Worm (Caenorhabditis elegans) whole organism, late embryonic: ENCODE measurements around the gene W09G12.7.

Source experiments
- C08G9.2 ChIP-seq: sonication (generic microtip); optimal IDR thresholded peaks from 2 replicates; lab custom pipeline; 2016; ENCODE audit warnings: mild to moderate bottlenecking, missing genetic modification characterization, moderate library complexity, missing compliant biosample characterization
- K09A11.1 ChIP-seq: sonication (generic microtip); optimal IDR thresholded peaks from 2 replicates; lab custom pipeline; 2017; ENCODE audit warnings: antibody characterized with exemption, mild to moderate bottlenecking, missing genetic modification characterization, missing compliant biosample characterization; ENCODE audit not compliant: insufficient read depth
- T23F11.4 ChIP-seq: fragments of 200-800 bp; sonication (Bioruptor generic); optimal IDR thresholded peaks from 2 replicates; lab custom pipeline; 2018; ENCODE audit warnings: mild to moderate bottlenecking, missing genetic modification characterization, missing compliant biosample characterization
- ahr-1 ChIP-seq: sonication (generic microtip); optimal IDR thresholded peaks from 2 replicates; lab custom pipeline; 2016; ENCODE audit warnings: missing genetic modification characterization, missing compliant biosample characterization
- ama-1 ChIP-seq: fragments of 150-350 bp; optimal IDR thresholded peaks from 2 replicates; lab custom pipeline; 2014
- ceh-14 ChIP-seq: sonication (generic microtip); optimal IDR thresholded peaks from 2 replicates; lab custom pipeline; 2016; ENCODE audit warnings: missing genotype, missing genetic modification characterization, missing compliant biosample characterization
- ceh-18 ChIP-seq: sonication (generic microtip); optimal IDR thresholded peaks from 2 replicates; lab custom pipeline; 2016; ENCODE audit warnings: missing genetic modification characterization, missing compliant biosample characterization
- ceh-2 ChIP-seq: sonication (generic microtip); optimal IDR thresholded peaks from 2 replicates; lab custom pipeline; 2016; ENCODE audit warnings: missing genotype, missing genetic modification characterization, missing compliant biosample characterization
- ceh-22 ChIP-seq: sonication (generic microtip); optimal IDR thresholded peaks from 2 replicates; lab custom pipeline; 2017; ENCODE audit warnings: missing biosample characterization, missing genetic modification characterization
- ceh-31 ChIP-seq: sonication (generic microtip); optimal IDR thresholded peaks from 2 replicates; lab custom pipeline; 2016; ENCODE audit warnings: missing genetic modification characterization, missing compliant biosample characterization
- ceh-45 ChIP-seq: fragments of 200-800 bp; sonication (Bioruptor generic); IDR thresholded peaks from 2 replicates; pipeline ENCODE4 v1.3.6; 2022; ENCODE audit warnings: missing genetic modification reagents, missing genetic modification characterization, missing compliant biosample characterization
- ceh-9 ChIP-seq: sonication (generic microtip); optimal IDR thresholded peaks from 2 replicates; lab custom pipeline; 2016; ENCODE audit warnings: mild to moderate bottlenecking, missing genetic modification characterization, inconsistent platforms, missing compliant biosample characterization
- dmd-4 ChIP-seq: sonication (generic microtip); optimal IDR thresholded peaks from 2 replicates; lab custom pipeline; 2016; ENCODE audit warnings: borderline replicate concordance, missing genetic modification characterization, missing compliant biosample characterization
- dve-1 ChIP-seq: sonication (generic microtip); optimal IDR thresholded peaks from 2 replicates; lab custom pipeline; 2017; ENCODE audit warnings: antibody characterized with exemption, mild to moderate bottlenecking, missing genetic modification characterization, missing compliant biosample characterization
- elt-2 ChIP-seq: sonication (generic microtip); optimal IDR thresholded peaks from 2 replicates; lab custom pipeline; 2016; ENCODE audit warnings: missing genetic modification reagents, missing genetic modification characterization, missing compliant biosample characterization
- elt-4 ChIP-seq: sonication (generic microtip); optimal IDR thresholded peaks from 2 replicates; lab custom pipeline; 2016; ENCODE audit warnings: missing genetic modification characterization, missing compliant biosample characterization
- fax-1 ChIP-seq: sonication (generic microtip); optimal IDR thresholded peaks from 2 replicates; lab custom pipeline; 2016; ENCODE audit warnings: missing genotype, missing genetic modification characterization, missing compliant biosample characterization
- fkh-10 ChIP-seq: fragments of 150-350 bp; optimal IDR thresholded peaks from 2 replicates; lab custom pipeline; 2014; ENCODE audit warnings: missing biosample characterization, missing genetic modification reagents, missing genetic modification characterization
- fkh-6 ChIP-seq: sonication (generic microtip); optimal IDR thresholded peaks from 2 replicates; lab custom pipeline; 2016; ENCODE audit warnings: missing genetic modification characterization, missing compliant biosample characterization
- gmeb-2 ChIP-seq: sonication (generic microtip); optimal IDR thresholded peaks from 2 replicates; lab custom pipeline; 2016; ENCODE audit warnings: missing genetic modification characterization, inconsistent platforms, missing compliant biosample characterization
- hlh-13 ChIP-seq: fragments of 200-800 bp; sonication (Bioruptor generic); optimal IDR thresholded peaks from 2 replicates; lab custom pipeline; 2018; ENCODE audit warnings: mild to moderate bottlenecking, missing genetic modification characterization, missing compliant biosample characterization
- hlh-30 ChIP-seq: sonication (generic microtip); optimal IDR thresholded peaks from 2 replicates; lab custom pipeline; 2017; ENCODE audit warnings: antibody characterized with exemption, missing genetic modification characterization, missing compliant biosample characterization; ENCODE audit not compliant: insufficient read depth
- lin-11 ChIP-seq: fragments of 200-800 bp; sonication (Bioruptor generic); optimal IDR thresholded peaks from 2 replicates; lab custom pipeline; 2018; ENCODE audit warnings: mild to moderate bottlenecking, missing genetic modification characterization, missing compliant biosample characterization
- mec-3 ChIP-seq: sonication (generic microtip); optimal IDR thresholded peaks from 2 replicates; lab custom pipeline; 2016; ENCODE audit warnings: borderline replicate concordance, missing genetic modification characterization, missing compliant biosample characterization
- nfya-1 ChIP-seq: sonication (generic microtip); optimal IDR thresholded peaks from 2 replicates; lab custom pipeline; 2017; ENCODE audit warnings: missing genetic modification characterization, mild to moderate bottlenecking, missing compliant biosample characterization, antibody characterized with exemption, moderate library complexity
- nhr-232 ChIP-seq: sonication (generic microtip); optimal IDR thresholded peaks from 2 replicates; lab custom pipeline; 2016; ENCODE audit warnings: missing genetic modification characterization, missing compliant biosample characterization
- odd-2 ChIP-seq: sonication (generic microtip); optimal IDR thresholded peaks from 2 replicates; lab custom pipeline; 2017; ENCODE audit warnings: antibody characterized with exemption, mild to moderate bottlenecking, missing genetic modification characterization, missing compliant biosample characterization
- pag-3 ChIP-seq: sonication (generic microtip); optimal IDR thresholded peaks from 2 replicates; lab custom pipeline; 2016; ENCODE audit warnings: missing compliant biosample characterization, missing genetic modification characterization, borderline replicate concordance
- pha-4 ChIP-seq: fragments of 150-350 bp; optimal IDR thresholded peaks from 2 replicates; lab custom pipeline; 2018; ENCODE audit warnings: missing biosample characterization, missing genetic modification reagents, missing genetic modification characterization
- pros-1 ChIP-seq: fragments of 150-350 bp; optimal IDR thresholded peaks from 2 replicates; lab custom pipeline; 2014; ENCODE audit warnings: missing biosample characterization, missing genetic modification reagents, missing genetic modification characterization
- sox-2 ChIP-seq: fragments of 200-800 bp; sonication (Bioruptor generic); IDR thresholded peaks from 2 replicates; pipeline ENCODE4 v1.3.6; 2022; ENCODE audit warnings: missing genetic modification reagents, missing genetic modification characterization, missing compliant biosample characterization
- sox-4 ChIP-seq: sonication (generic microtip); optimal IDR thresholded peaks from 2 replicates; lab custom pipeline; 2017; ENCODE audit warnings: mild to moderate bottlenecking, missing genetic modification characterization, inconsistent platforms, missing compliant biosample characterization
- syd-9 ChIP-seq: sonication (generic microtip); optimal IDR thresholded peaks from 2 replicates; lab custom pipeline; 2016; ENCODE audit warnings: mild to moderate bottlenecking, missing genetic modification characterization, moderate library complexity, missing compliant biosample characterization
- tbx-2 ChIP-seq: sonication (generic microtip); optimal IDR thresholded peaks from 2 replicates; lab custom pipeline; 2016; ENCODE audit warnings: missing genetic modification characterization, missing compliant biosample characterization
- ttx-3 ChIP-seq: sonication (generic microtip); optimal IDR thresholded peaks from 2 replicates; lab custom pipeline; 2016; ENCODE audit warnings: missing genetic modification reagents, missing genetic modification characterization, missing compliant biosample characterization
- unc-42 ChIP-seq: sonication (generic microtip); optimal IDR thresholded peaks from 2 replicates; lab custom pipeline; 2016; ENCODE audit warnings: missing genotype, missing genetic modification characterization, missing compliant biosample characterization
- unc-86 ChIP-seq: sonication (generic microtip); optimal IDR thresholded peaks from 2 replicates; lab custom pipeline; 2016; ENCODE audit warnings: missing genetic modification characterization, missing compliant biosample characterization
- zip-5 ChIP-seq: sonication (generic microtip); optimal IDR thresholded peaks from 2 replicates; lab custom pipeline; 2016; ENCODE audit warnings: missing genetic modification characterization, missing compliant biosample characterization

Gene W09G12.7

DNA sequence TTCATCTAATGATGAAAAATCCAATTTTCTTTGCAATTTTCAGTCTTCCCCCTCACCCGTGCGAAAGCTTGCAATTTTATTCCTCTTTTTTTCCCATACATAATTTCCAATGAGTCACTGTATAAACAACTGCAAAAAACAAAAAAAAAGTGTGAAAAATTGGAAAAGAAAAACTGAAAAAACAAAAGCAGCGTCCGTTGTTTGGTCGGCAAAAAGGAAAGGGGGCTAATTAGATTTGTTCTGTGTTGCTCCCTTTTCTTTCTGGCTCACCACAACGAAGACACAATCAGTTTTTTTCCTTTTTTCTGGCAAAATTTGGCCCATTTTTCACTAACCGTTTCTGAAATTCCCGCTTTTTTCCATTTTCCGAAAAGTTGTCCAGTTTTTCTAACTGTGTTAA is 16.5 kb upstream of the W09G12.7 start:
- no peak for TF ChIP-seq ceh-22 (tag; lab: Kevin White, UChicago)
- TF ChIP-seq unc-42 (tag; lab: Kevin White, UChicago), result peak; percentile 89
- no peak for TF ChIP-seq nfya-1 (tag; lab: Kevin White, UChicago)

DNA sequence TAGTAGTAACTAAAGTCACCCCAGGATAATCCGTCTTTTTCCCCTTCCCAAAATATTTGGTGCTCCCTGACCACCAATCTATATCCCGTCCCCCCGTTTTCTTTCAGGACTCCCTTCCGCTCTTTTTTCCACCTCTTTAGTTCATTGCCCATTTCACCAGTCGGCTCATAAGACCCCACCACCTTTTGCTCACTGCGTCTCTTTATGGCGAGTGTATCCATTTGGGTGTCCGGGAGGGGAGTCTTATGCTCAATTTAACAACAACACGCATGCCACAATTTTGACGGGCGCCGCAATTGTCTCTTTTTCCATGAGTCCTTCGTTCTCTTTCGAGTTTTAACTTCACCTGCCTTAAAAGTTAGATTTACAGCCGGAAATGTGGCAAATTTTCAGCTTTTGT is 15.7 kb upstream of the W09G12.7 start:
- TF ChIP-seq tbx-2 (tag; lab: Kevin White, UChicago) (peak; percentile 54), ceh-31 (tag; lab: Kevin White, UChicago) (peak; percentile 82), sox-4 (tag; lab: Kevin White, UChicago) (no peak), ceh-14 (tag; lab: Kevin White, UChicago) (peak; percentile 21), hlh-30 (tag; lab: Kevin White, UChicago) (peak; percentile 34), ceh-18 (tag; lab: Kevin White, UChicago) (peak; percentile 28), elt-4 (tag; lab: Kevin White, UChicago) (no peak), unc-42 (tag; lab: Kevin White, UChicago) (peak; percentile 48)

DNA sequence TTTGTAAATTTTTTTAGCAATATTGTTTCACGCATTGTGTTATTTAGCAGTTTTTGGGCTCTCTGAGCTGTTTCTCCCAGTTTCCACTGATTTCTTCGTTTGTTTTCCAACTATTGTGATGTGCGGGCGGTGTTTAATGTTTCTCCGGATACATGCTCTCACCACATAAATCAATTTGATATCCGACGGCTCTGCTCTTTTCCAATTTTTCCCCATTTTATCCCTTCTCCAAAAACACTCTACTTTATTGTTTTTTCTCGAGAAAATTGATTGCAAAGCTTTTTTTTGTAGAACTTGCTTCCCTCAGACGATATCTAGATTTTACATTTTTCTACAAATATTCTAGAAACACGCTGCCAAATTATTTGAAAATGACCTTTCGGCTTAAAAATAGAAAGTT is 13.3 kb upstream of the W09G12.7 start:
- TF ChIP-seq dve-1 (tag; lab: Kevin White, UChicago), result no peak
- TF ChIP-seq tbx-2 (tag; lab: Kevin White, UChicago), result no peak
- TF ChIP-seq sox-4 (tag; lab: Kevin White, UChicago), result no peak
- TF ChIP-seq ttx-3 (tag; lab: Kevin White, UChicago), result no peak
- TF ChIP-seq C08G9.2 (tag; lab: Kevin White, UChicago), result no peak
- no peak for TF ChIP-seq fkh-6 (tag; lab: Kevin White, UChicago)
- TF ChIP-seq dmd-4 (tag; lab: Kevin White, UChicago), result no peak
- TF ChIP-seq ama-1 (lab: Kevin White, UChicago), result no peak
- TF ChIP-seq unc-86 (tag; lab: Kevin White, UChicago), result no peak

DNA sequence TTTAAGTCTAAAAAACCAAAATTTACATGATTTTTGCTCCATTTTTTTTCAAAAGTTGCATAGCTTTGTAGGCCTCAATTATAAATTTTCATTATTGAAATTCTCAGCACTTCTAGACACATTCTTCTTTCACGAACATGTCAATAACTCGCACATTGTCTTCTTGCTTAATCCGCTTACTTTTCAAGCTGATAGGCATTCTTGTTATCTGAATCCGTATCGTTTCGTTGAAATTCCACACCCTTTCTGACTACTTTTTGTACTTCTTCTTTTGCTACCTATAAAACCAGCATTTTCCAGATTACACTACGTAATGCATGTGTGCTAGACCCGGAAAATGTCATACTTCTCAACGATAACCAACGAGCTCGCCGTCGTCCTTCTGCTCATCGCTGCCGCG is 12.6 kb upstream of the W09G12.7 start, which contains the start of gene W09G12.9:
Gene W09G12.9, plus strand, starts transcription at position 301 of the 400 bp plus-strand sequence.
- TF ChIP-seq elt-2 (tag; lab: Kevin White, UChicago) (no peak), unc-86 (tag; lab: Kevin White, UChicago) (no peak), pag-3 (no peak), mec-3 (tag; lab: Kevin White, UChicago) (no peak), fax-1 (tag; lab: Kevin White, UChicago) (no peak), ama-1 (lab: Kevin White, UChicago) (no peak), pros-1 (tag; lab: Kevin White, UChicago) (no peak), elt-4 (tag; lab: Kevin White, UChicago) (no peak), pha-4 (no peak), ceh-2 (tag; lab: Kevin White, UChicago) (no peak), tbx-2 (tag; lab: Kevin White, UChicago) (no peak), ahr-1 (tag; lab: Kevin White, UChicago) (no peak), lin-11 (tag; lab: Kevin White, UChicago) (no peak), sox-2 (GFP tag; lab: Robert Waterston, UW) (no peak)

DNA sequence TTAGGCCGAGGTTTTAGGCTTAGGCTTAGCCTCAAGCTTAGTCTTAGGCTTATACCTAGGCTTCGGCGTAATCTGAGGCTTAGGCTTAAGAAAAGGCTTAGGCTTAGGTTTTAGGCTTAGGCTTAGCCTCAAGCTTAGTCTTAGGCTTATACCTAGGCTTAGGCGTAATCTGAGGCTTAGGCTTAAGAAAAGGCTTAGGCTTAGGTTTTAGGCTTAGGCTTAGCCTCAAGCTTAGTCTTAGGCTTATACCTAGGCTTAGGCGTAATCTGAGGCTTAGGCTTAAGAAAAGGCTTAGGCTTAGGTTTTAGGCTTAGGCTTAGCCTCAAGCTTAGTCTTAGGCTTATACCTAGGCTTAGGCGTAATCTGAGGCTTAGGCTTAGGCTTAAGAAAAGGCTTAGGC is 11.6 kb upstream of the W09G12.7 start:
- peak; percentile 57 for TF ChIP-seq dve-1 (tag; lab: Kevin White, UChicago)

DNA sequence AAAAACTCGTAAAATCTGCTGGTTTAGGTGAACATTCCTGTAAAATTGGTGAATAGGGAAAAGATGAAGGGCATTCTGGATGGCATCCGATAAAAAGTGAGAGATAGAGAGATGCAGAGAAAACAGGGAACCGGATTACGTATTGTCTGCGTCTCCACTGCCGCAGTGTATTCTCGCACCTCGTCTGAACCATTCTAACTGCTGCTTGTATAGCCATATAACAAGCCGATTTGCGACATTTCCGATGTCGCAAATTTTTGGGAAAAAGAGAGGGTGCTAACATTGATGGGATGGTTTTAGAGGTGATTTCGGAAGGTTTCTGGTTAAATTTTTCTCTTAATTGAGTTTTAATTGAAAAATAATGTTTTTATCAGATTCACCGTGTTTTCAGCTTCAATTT is 7.7 kb upstream of the W09G12.7 start, which contains the start of gene W09G12.10:
Gene W09G12.10, minus strand, starts transcription at position 121 of the 400 bp plus-strand sequence.
- TF ChIP-seq T23F11.4 (GFP tag; lab: Kevin White, UChicago) (no peak), lin-11 (tag; lab: Kevin White, UChicago) (no peak), nhr-232 (no peak), ceh-45 (GFP tag; lab: Robert Waterston, UW) (no peak), dve-1 (tag; lab: Kevin White, UChicago) (no peak), zip-5 (tag; lab: Kevin White, UChicago) (no peak), K09A11.1 (tag; lab: Kevin White, UChicago) (no peak), hlh-13 (GFP tag; lab: Kevin White, UChicago) (no peak), sox-2 (GFP tag; lab: Robert Waterston, UW) (no peak), syd-9 (tag; lab: Kevin White, UChicago) (no peak), ttx-3 (tag; lab: Kevin White, UChicago) (no peak), ceh-22 (tag; lab: Kevin White, UChicago) (no peak), fkh-10 (GFP tag; lab: Kevin White, UChicago) (no peak), ceh-9 (tag; lab: Kevin White, UChicago) (no peak), unc-42 (tag; lab: Kevin White, UChicago) (no peak), odd-2 (tag; lab: Kevin White, UChicago) (no peak), C08G9.2 (tag; lab: Kevin White, UChicago) (no peak), gmeb-2 (no peak), dmd-4 (tag; lab: Kevin White, UChicago) (no peak)
